Fruit fly (Drosophila melanogaster): ENCODE data around the gene mRpS7.

- TF ChIP-seq CTCF (optimal IDR thresholded peaks at IDR 0.05) = no peak
- TF ChIP-seq CG8478 (optimal IDR thresholded peaks at IDR 0.05) = no peak
Measured at dm6 chr2L:10351130-10351529, 35.3 kb upstream of the mRpS7 start.

All from S2 (cell line).